Worm (Caenorhabditis elegans) whole organism, L2 larva: ENCODE data around the gene srx-48.

Experiments used
- ZK546.5 ChIP-seq: sonication (generic microtip); optimal IDR thresholded peaks from 2 replicates; lab custom pipeline; 2017; ENCODE audit warnings: missing biosample characterization, missing genetic modification characterization
- ama-1 ChIP-seq: fragments of 150-350 bp; optimal IDR thresholded peaks from 2 replicates; lab custom pipeline; 2018; ENCODE audit warnings: inconsistent platforms
- blmp-1 ChIP-seq: sonication (generic microtip); optimal IDR thresholded peaks from 2 replicates; lab custom pipeline; 2017; ENCODE audit warnings: missing genetic modification characterization, mild to moderate bottlenecking, missing compliant biosample characterization, antibody characterized with exemption, moderate library complexity; ENCODE audit not compliant: insufficient read depth
- elt-3 ChIP-seq: sonication (generic microtip); optimal IDR thresholded peaks from 2 replicates; lab custom pipeline; 2017; ENCODE audit warnings: missing biosample characterization, missing genetic modification characterization
- fos-1 ChIP-seq: fragments of 150-350 bp; optimal IDR thresholded peaks from 2 replicates; lab custom pipeline; 2014; ENCODE audit warnings: missing biosample characterization, missing genetic modification characterization
- lsy-2 ChIP-seq, 2 experiments: fragments of 150-350 bp in 1 of 2; sonication (generic microtip) in 1 of 2; optimal IDR thresholded peaks; 2 replicates each; lab custom pipeline; 2014 to 2017; ENCODE audit warnings: missing biosample characterization in 2 of 2, missing genetic modification characterization in 2 of 2
- nhr-11 ChIP-seq: fragments of 150-350 bp; optimal IDR thresholded peaks from 2 replicates; lab custom pipeline; 2014; ENCODE audit warnings: missing biosample characterization, missing genetic modification characterization
- nhr-12 ChIP-seq: fragments of 150-350 bp; optimal IDR thresholded peaks from 2 replicates; lab custom pipeline; 2014; ENCODE audit warnings: missing biosample characterization, missing genetic modification characterization
- nhr-77 ChIP-seq: fragments of 150-350 bp; optimal IDR thresholded peaks from 2 replicates; lab custom pipeline; 2014; ENCODE audit warnings: missing biosample characterization, missing genetic modification characterization
- snpc-4 ChIP-seq: fragments of 150-350 bp; optimal IDR thresholded peaks from 2 replicates; lab custom pipeline; 2014; ENCODE audit warnings: missing biosample characterization, missing genetic modification characterization

ce11 chrV:15298597-15298996 lies 4.9 kb downstream of the srx-48 start, which contains the start of gene cpr-3:
- TF ChIP-seq ZK546.5: no peak
- no peak for TF ChIP-seq ama-1 (lab: Kevin White, UChicago)
- no peak for TF ChIP-seq nhr-77 (tag; lab: Kevin White, UChicago)
- TF ChIP-seq fos-1 (tag; lab: Kevin White, UChicago): peak; percentile 100
- no peak for TF ChIP-seq nhr-12 (tag; lab: Kevin White, UChicago)
- no peak for TF ChIP-seq elt-3
- TF ChIP-seq lsy-2 (tag; optimal IDR thresholded peaks at IDR 0.05; lab: Kevin White, UChicago): no peak
- no peak for TF ChIP-seq nhr-11 (tag; lab: Kevin White, UChicago)
- no peak for TF ChIP-seq blmp-1 (tag; lab: Kevin White, UChicago)
- TF ChIP-seq snpc-4: no peak
